Worm (Caenorhabditis elegans): ENCODE measurements around the gene F58H1.8.

DNA sequence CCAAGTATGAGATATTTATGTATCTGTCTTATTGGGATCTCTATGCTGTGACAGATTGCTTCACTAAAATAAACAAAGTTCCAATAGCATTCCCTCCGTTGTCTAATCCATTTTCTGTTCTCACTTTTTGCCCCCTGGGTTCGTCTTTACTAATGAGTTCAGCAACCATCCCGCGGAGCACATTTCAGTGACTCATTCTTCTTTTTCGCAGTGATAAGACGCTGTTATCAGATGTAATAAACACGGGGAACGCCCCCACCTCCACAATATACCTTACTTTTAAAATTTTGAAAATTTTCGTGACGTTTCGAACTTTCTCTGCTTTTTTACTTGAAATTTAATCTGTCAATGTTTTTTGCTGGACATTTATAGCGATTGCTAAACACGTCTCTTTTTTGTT is 34.8 kb upstream of the F58H1.8 start:
- no peak for TF ChIP-seq flt-1 (GFP tag; IDR thresholded peaks at IDR 0.05)
- no peak for TF ChIP-seq tra-4 (tag; optimal IDR thresholded peaks at IDR 0.05)
- no peak for TF ChIP-seq ama-1 (optimal IDR thresholded peaks at IDR 0.05)
- no peak for TF ChIP-seq ceh-13 (GFP tag; optimal IDR thresholded peaks at IDR 0.05)
- no peak for TF ChIP-seq sea-1 (GFP tag; conservative IDR thresholded peaks at IDR 0.05)
- TF ChIP-seq tbx-11 (GFP tag; IDR thresholded peaks at IDR 0.05) = no peak
- TF ChIP-seq B0310.2 (tag; optimal IDR thresholded peaks at IDR 0.05) = no peak

Data from whole organism, early embryonic.